Worm (Caenorhabditis elegans) whole organism, mixed stage, embryonic: ENCODE results near the gene frpr-12.
"Not testable (repeated sequence)": the region's sequence is repeated elsewhere in the genome, so short reads cannot be mapped to it uniquely, and the experiment has no call there.

Experiments used
- M03D4.4 ChIP-seq: sonication (generic microtip); optimal IDR thresholded peaks from 2 replicates; lab custom pipeline; 2017; ENCODE audit warnings: mild to moderate bottlenecking, missing genetic modification characterization, missing compliant biosample characterization
- bed-3 ChIP-seq: fragments of 200-800 bp; sonication (Bioruptor generic); optimal IDR thresholded peaks from 3 replicates; lab custom pipeline; 2018; ENCODE audit warnings: mild to moderate bottlenecking, missing genetic modification characterization, moderate library complexity, missing compliant biosample characterization
- blmp-1 ChIP-seq: fragments of 150-350 bp; optimal IDR thresholded peaks from 2 replicates; lab custom pipeline; 2014; ENCODE audit warnings: missing biosample characterization, missing genetic modification characterization
- ceh-39 ChIP-seq: fragments of 150-350 bp; optimal IDR thresholded peaks from 2 replicates; lab custom pipeline; 2014; ENCODE audit warnings: missing biosample characterization, missing genetic modification characterization
- ceh-83 ChIP-seq: fragments of 200-800 bp; sonication (Bioruptor generic); optimal IDR thresholded peaks from 2 replicates; lab custom pipeline; 2018; ENCODE audit warnings: mild to moderate bottlenecking, missing genetic modification characterization, missing compliant biosample characterization
- ces-1 ChIP-seq: fragments of 150-350 bp; optimal IDR thresholded peaks from 2 replicates; lab custom pipeline; 2014; ENCODE audit warnings: missing biosample characterization, missing genetic modification reagents, missing genetic modification characterization
- cnd-1 ChIP-seq: fragments of 200-800 bp; sonication (Bioruptor generic); optimal IDR thresholded peaks from 2 replicates; lab custom pipeline; 2018; ENCODE audit warnings: mild to moderate bottlenecking, missing genetic modification characterization, missing compliant biosample characterization
- drap-1 ChIP-seq: fragments of 200-800 bp; sonication (Bioruptor generic); optimal IDR thresholded peaks from 3 replicates; lab custom pipeline; 2018; ENCODE audit warnings: mild to moderate bottlenecking, missing genetic modification characterization, missing compliant biosample characterization
- elt-1 ChIP-seq: sonication (generic microtip); optimal IDR thresholded peaks from 2 replicates; lab custom pipeline; 2017; ENCODE audit warnings: missing genetic modification characterization, mild to moderate bottlenecking, missing compliant biosample characterization, antibody characterized with exemption, moderate library complexity, borderline replicate concordance; ENCODE audit not compliant: insufficient read depth
- elt-3 ChIP-seq: fragments of 150-350 bp; optimal IDR thresholded peaks from 2 replicates; lab custom pipeline; 2014; ENCODE audit warnings: missing biosample characterization, missing genetic modification characterization
- ham-2 ChIP-seq: fragments of 200-800 bp; sonication (Bioruptor generic); optimal IDR thresholded peaks from 2 replicates; lab custom pipeline; 2018; ENCODE audit warnings: mild to moderate bottlenecking, missing genetic modification characterization, missing compliant biosample characterization
- hlh-1 ChIP-seq: fragments of 150-350 bp; optimal IDR thresholded peaks from 2 replicates; lab custom pipeline; 2014; ENCODE audit warnings: missing biosample characterization, missing genetic modification reagents, missing genetic modification characterization
- lin-13 ChIP-seq: fragments of 150-350 bp; optimal IDR thresholded peaks from 2 replicates; lab custom pipeline; 2014; ENCODE audit warnings: missing biosample characterization, missing genetic modification characterization
- lin-32 ChIP-seq: fragments of 200-800 bp; sonication (Bioruptor generic); optimal IDR thresholded peaks from 2 replicates; lab custom pipeline; 2018; ENCODE audit warnings: mild to moderate bottlenecking, missing genetic modification characterization, missing compliant biosample characterization
- lsy-2 ChIP-seq: fragments of 150-350 bp; optimal IDR thresholded peaks from 2 replicates; lab custom pipeline; 2014; ENCODE audit warnings: missing biosample characterization, missing genetic modification characterization
- mab-5 ChIP-seq: fragments of 150-350 bp; optimal IDR thresholded peaks from 2 replicates; lab custom pipeline; 2014; ENCODE audit warnings: missing biosample characterization, missing genetic modification characterization
- mls-2 ChIP-seq: sonication (generic microtip); optimal IDR thresholded peaks from 2 replicates; lab custom pipeline; 2016; ENCODE audit warnings: mild to moderate bottlenecking, missing genetic modification characterization, moderate library complexity, missing compliant biosample characterization
- nhr-12 ChIP-seq: fragments of 150-350 bp; optimal IDR thresholded peaks from 2 replicates; lab custom pipeline; 2014; ENCODE audit warnings: missing biosample characterization, missing genetic modification characterization
- nhr-2 ChIP-seq: fragments of 150-350 bp; optimal IDR thresholded peaks from 2 replicates; lab custom pipeline; 2014; ENCODE audit warnings: missing biosample characterization, missing genetic modification characterization
- nhr-237 ChIP-seq: fragments of 150-350 bp; optimal IDR thresholded peaks from 2 replicates; lab custom pipeline; 2014; ENCODE audit warnings: missing biosample characterization, missing genetic modification characterization
- nhr-28 ChIP-seq: fragments of 150-350 bp; optimal IDR thresholded peaks from 2 replicates; lab custom pipeline; 2014; ENCODE audit warnings: missing biosample characterization, missing genetic modification characterization
- nhr-76 ChIP-seq: sonication (generic microtip); optimal IDR thresholded peaks from 2 replicates; lab custom pipeline; 2017; ENCODE audit warnings: missing biosample characterization, missing genetic modification characterization
- pha-4 ChIP-seq: fragments of 150-350 bp; optimal IDR thresholded peaks from 2 replicates; lab custom pipeline; 2018; ENCODE audit warnings: missing biosample characterization, missing genetic modification reagents, missing genetic modification characterization
- sem-2 ChIP-seq: fragments of 200-800 bp; sonication (Bioruptor generic); optimal IDR thresholded peaks from 2 replicates; lab custom pipeline; 2018; ENCODE audit warnings: mild to moderate bottlenecking, missing genetic modification characterization, missing compliant biosample characterization
- snpc-4 ChIP-seq: fragments of 150-350 bp; optimal IDR thresholded peaks from 2 replicates; lab custom pipeline; 2014; ENCODE audit warnings: missing biosample characterization, missing genetic modification characterization
- sptf-1 ChIP-seq: sonication (generic microtip); optimal IDR thresholded peaks from 2 replicates; lab custom pipeline; 2017; ENCODE audit warnings: mild to moderate bottlenecking, missing genetic modification characterization, moderate library complexity, missing compliant biosample characterization
- tbx-8 ChIP-seq: fragments of 200-800 bp; sonication (Bioruptor generic); optimal IDR thresholded peaks from 2 replicates; lab custom pipeline; 2018; ENCODE audit warnings: mild to moderate bottlenecking, missing genetic modification characterization, moderate library complexity, missing compliant biosample characterization
- unc-120 ChIP-seq: sonication (generic microtip); optimal IDR thresholded peaks from 2 replicates; lab custom pipeline; 2017; ENCODE audit warnings: missing genetic modification characterization, missing compliant biosample characterization; ENCODE audit not compliant: poor library complexity, severe bottlenecking
- unc-39 ChIP-seq: fragments of 150-350 bp; optimal IDR thresholded peaks from 2 replicates; lab custom pipeline; 2014; ENCODE audit warnings: missing biosample characterization, missing genetic modification characterization
- unc-62 ChIP-seq: fragments of 150-350 bp; optimal IDR thresholded peaks from 2 replicates; lab custom pipeline; 2014; ENCODE audit warnings: missing biosample characterization, missing genetic modification reagents, missing genetic modification characterization
- zip-8 ChIP-seq: fragments of 150-350 bp; optimal IDR thresholded peaks from 2 replicates; lab custom pipeline; 2014; ENCODE audit warnings: missing biosample characterization, missing genetic modification characterization
- ztf-11 ChIP-seq: fragments of 150-350 bp; optimal IDR thresholded peaks from 2 replicates; lab custom pipeline; 2014; ENCODE audit warnings: missing biosample characterization, missing genetic modification characterization

The frpr-12 gene

DNA sequence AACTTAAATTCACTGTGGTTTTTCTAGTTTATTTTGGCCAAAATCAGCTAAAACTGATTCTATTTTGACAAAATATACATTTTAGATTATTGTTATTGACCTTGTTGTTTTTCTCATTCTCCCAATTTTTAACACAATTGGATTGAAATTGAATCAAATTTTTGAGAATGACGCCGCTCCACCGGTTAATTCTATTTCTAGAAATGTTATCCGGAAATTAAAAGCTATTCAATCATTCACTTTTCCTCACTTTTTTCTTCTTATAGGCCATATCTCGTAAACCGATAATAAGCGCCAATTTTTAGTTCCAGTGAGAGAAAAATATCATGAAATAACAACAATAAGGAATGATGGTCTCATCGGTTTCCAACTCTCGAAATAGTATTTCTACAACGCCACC lies at the start of gene frpr-12:
Gene frpr-12 (plus strand): TSS at position 301 of the 400 bp plus-strand sequence.
- TF ChIP-seq unc-62 (GFP tag; lab: Kevin White, UChicago) (no peak), unc-120 (no peak), elt-1 (tag; lab: Kevin White, UChicago) (no peak), tbx-8 (GFP tag; lab: Kevin White, UChicago) (no peak), nhr-237 (tag; lab: Kevin White, UChicago) (no peak), ceh-83 (GFP tag; lab: Kevin White, UChicago) (no peak), hlh-1 (tag; lab: Kevin White, UChicago) (no peak), sem-2 (GFP tag; lab: Kevin White, UChicago) (no peak), bed-3 (GFP tag; lab: Kevin White, UChicago) (no peak), lin-32 (GFP tag; lab: Kevin White, UChicago) (no peak), sptf-1 (tag; lab: Kevin White, UChicago) (no peak), cnd-1 (tag; lab: Kevin White, UChicago) (no peak), snpc-4 (tag; lab: Kevin White, UChicago) (no peak), unc-39 (tag; lab: Kevin White, UChicago) (no peak), pha-4 (tag; lab: Kevin White, UChicago) (no peak), drap-1 (GFP tag; lab: Kevin White, UChicago) (no peak), nhr-28 (tag; lab: Kevin White, UChicago) (no peak), ham-2 (GFP tag; lab: Kevin White, UChicago) (no peak), mls-2 (no peak)

ce11 chrV:8861949-8862348 lies 40.8 kb upstream of the frpr-12 start, which contains the start of gene F07B7.12:
TSS of gene F07B7.12 (minus strand) at chrV:8862049.
- TF ChIP-seq nhr-12 (tag; lab: Kevin White, UChicago); hlh-1 (tag; lab: Kevin White, UChicago); drap-1 (GFP tag; lab: Kevin White, UChicago): not testable (repeated sequence)

- TF ChIP-seq nhr-28 (tag; lab: Kevin White, UChicago); nhr-76; bed-3 (GFP tag; lab: Kevin White, UChicago): not testable (repeated sequence)
Observed at ce11 chrV:8897942-8898419, 4.8 kb upstream of the frpr-12 start, which contains the start of the genes his-17 and his-18. TSS of gene his-17 (minus strand) at chrV:8897992. TSS of gene his-18 (plus strand) at chrV:8898228.

DNA sequence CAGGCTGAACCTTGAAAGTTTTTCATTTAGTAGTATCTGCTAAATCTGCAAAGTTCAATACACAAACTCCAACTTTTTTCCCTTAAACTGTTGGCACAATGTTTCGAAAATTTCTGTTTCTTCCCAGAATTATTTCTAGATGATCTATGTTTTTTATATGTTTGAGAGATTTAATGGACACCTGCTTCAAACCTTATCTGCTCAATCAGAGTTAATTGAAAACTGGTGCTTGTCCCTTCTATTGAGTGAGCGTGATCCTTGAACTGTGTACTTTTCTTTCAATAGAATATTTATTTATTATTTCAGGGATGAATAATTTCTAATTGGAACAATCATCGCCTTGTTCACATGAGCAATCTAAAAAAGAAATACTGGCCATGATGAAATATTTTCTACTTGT lies 4.0 kb upstream of the frpr-12 start, which contains the start of gene frpr-13:
Gene frpr-13 (plus strand): TSS at position 301 of the 400 bp plus-strand sequence.
- TF ChIP-seq tbx-8 (GFP tag; lab: Kevin White, UChicago) (no peak), nhr-2 (tag; lab: Kevin White, UChicago) (no peak), unc-62 (GFP tag; lab: Kevin White, UChicago) (no peak), M03D4.4 (tag; lab: Kevin White, UChicago) (no peak), snpc-4 (tag; lab: Kevin White, UChicago) (no peak), unc-39 (tag; lab: Kevin White, UChicago) (no peak), cnd-1 (tag; lab: Kevin White, UChicago) (no peak), sptf-1 (tag; lab: Kevin White, UChicago) (no peak), drap-1 (GFP tag; lab: Kevin White, UChicago) (no peak), blmp-1 (tag; lab: Kevin White, UChicago) (no peak), zip-8 (tag; lab: Kevin White, UChicago) (no peak), ces-1 (no peak), elt-1 (tag; lab: Kevin White, UChicago) (no peak), ceh-39 (tag; lab: Kevin White, UChicago) (no peak), elt-3 (tag; lab: Kevin White, UChicago) (no peak), nhr-76 (no peak), lsy-2 (tag; lab: Kevin White, UChicago) (no peak), mls-2 (no peak)

DNA sequence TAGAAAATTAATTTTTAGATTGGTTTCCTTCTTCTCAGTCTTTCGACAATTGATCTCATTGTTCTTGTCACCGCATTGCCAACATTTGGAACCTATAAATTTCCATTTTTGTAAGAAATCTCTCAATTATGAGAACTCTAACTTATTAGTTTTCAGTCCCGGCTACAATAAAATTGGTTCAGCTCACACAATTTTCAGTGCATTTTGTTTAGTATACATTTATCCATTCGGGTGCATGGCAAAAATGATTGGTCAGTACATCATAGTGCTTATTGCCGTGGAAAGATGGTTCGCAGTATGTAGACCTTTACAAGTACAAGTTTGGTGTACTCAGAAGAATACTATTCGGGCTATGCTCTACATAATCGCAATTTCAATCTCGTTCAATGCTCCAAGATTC lies 1.1 kb downstream of the frpr-12 start:
- TF ChIP-seq ztf-11 (tag; lab: Kevin White, UChicago) (no peak), zip-8 (tag; lab: Kevin White, UChicago) (no peak), pha-4 (tag; lab: Kevin White, UChicago) (no peak), lin-32 (GFP tag; lab: Kevin White, UChicago) (no peak), ham-2 (GFP tag; lab: Kevin White, UChicago) (no peak), M03D4.4 (tag; lab: Kevin White, UChicago) (no peak), nhr-12 (tag; lab: Kevin White, UChicago) (no peak), lin-13 (tag; lab: Kevin White, UChicago) (no peak), sem-2 (GFP tag; lab: Kevin White, UChicago) (no peak), mab-5 (tag; lab: Kevin White, UChicago) (no peak), unc-62 (GFP tag; lab: Kevin White, UChicago) (no peak), nhr-76 (no peak), elt-1 (tag; lab: Kevin White, UChicago) (no peak), unc-39 (tag; lab: Kevin White, UChicago) (no peak), tbx-8 (GFP tag; lab: Kevin White, UChicago) (no peak)
- TF ChIP-seq, all 35 proteins: peak for 0
